Worm (Caenorhabditis elegans) whole organism, young adult: ENCODE measurements around the gene praf-3.

Experiments used
- B0019.2 ChIP-seq: fragments of 200-800 bp; sonication (Bioruptor generic); conservative IDR thresholded peaks from 2 replicates; pipeline ENCODE4 v1.3.6; 2022; ENCODE audit warnings: missing genetic modification reagents, missing genetic modification characterization, missing compliant biosample characterization
- ama-1 ChIP-seq, 3 experiments: fragments of 150-350 bp in 1 of 3; sonication (generic microtip) in 2 of 3; optimal IDR thresholded peaks; 2 replicates each; lab custom pipeline; 2014 to 2018; ENCODE audit warnings: missing biosample characterization in 2 of 3, missing genetic modification characterization in 2 of 3, missing genetic modification reagents in 2 of 3
- atf-7 ChIP-seq: sonication (generic microtip); optimal IDR thresholded peaks from 2 replicates; lab custom pipeline; 2017; ENCODE audit warnings: mild to moderate bottlenecking, missing genetic modification characterization, missing compliant biosample characterization
- dpl-1 ChIP-seq: fragments of 150-350 bp; optimal IDR thresholded peaks from 2 replicates; lab custom pipeline; 2014; ENCODE audit warnings: missing biosample characterization, missing genetic modification reagents, missing genetic modification characterization
- ekl-4 ChIP-seq: fragments of 200-800 bp; sonication (Bioruptor generic); IDR thresholded peaks from 2 replicates; pipeline ENCODE4 v1.3.6; 2022; ENCODE audit warnings: missing genetic modification reagents, missing genetic modification characterization, missing compliant biosample characterization
- ets-4 ChIP-seq: fragments of 200-800 bp; sonication (Bioruptor generic); optimal IDR thresholded peaks from 2 replicates; lab custom pipeline; 2018; ENCODE audit warnings: mild to moderate bottlenecking, missing genetic modification characterization, missing compliant biosample characterization
- snpc-4 ChIP-seq, 5 experiments: fragments of 150-350 bp in 1 of 5; sonication (generic microtip) in 4 of 5; optimal IDR thresholded peaks; 2 replicates each; lab custom pipeline; 2014 to 2018; ENCODE audit warnings: missing genetic modification characterization in 5 of 5, missing biosample characterization in 3 of 5, antibody characterized with exemption in 2 of 5, mild to moderate bottlenecking in 2 of 5, missing compliant biosample characterization in 2 of 5, missing genotype in 2 of 5, moderate library complexity in 2 of 5, missing genetic modification reagents in 1 of 5

DNA sequence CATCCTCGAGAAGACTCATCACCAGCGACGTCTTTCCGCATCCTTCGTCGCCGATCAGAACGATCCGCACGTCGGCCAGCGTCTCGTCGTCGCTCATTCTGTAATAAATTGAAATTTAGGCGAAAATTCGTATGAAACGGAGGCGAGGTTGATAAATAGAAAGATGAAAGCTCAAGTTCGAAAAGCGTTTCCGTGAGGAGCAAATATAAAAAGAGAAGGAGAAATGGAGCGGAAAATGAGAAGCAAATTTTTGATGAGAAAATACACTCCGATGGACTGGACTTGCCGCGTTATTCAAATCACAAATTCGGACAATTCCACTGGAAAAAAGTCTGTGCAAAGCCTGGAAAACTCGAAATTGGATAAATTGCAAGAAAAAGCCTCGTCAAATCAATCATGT, 14.3 kb downstream of the praf-3 start, which contains the start of gene D2096.11:
- TF ChIP-seq ama-1 (optimal IDR thresholded peaks at IDR 0.05; lab: Kevin White, UChicago) (no peak), ama-1 (GFP tag; optimal IDR thresholded peaks at IDR 0.05; lab: Kevin White, UChicago) (no peak), dpl-1 (no peak), snpc-4 (GFP tag; optimal IDR thresholded peaks at IDR 0.05; lab: Kevin White, UChicago) (no peak), snpc-4 (tag; optimal IDR thresholded peaks at IDR 0.05; lab: Kevin White, UChicago) (no peak), ekl-4 (GFP tag; lab: Robert Waterston, UW) (no peak), atf-7 (tag; lab: Kevin White, UChicago) (no peak), ets-4 (no peak), B0019.2 (GFP tag; lab: Robert Waterston, UW) (no peak)
